Fruit fly (Drosophila melanogaster): ENCODE data around the gene S6k.

S6k gene

dm6 chr3L:5808101-5808433, 2.7 kb downstream of the S6k start (continued):
- TF ChIP-seq CG1603 (tag; optimal IDR thresholded peaks at IDR 0.05) (no peak), CG13424 (tag; optimal IDR thresholded peaks at IDR 0.05) (peak; percentile 6), Dek (tag; optimal IDR thresholded peaks at IDR 0.05) (peak; percentile 8), D19A (tag; optimal IDR thresholded peaks at IDR 0.05) (peak; percentile 71), CG10147 (GFP tag; optimal IDR thresholded peaks at IDR 0.05) (no peak), CG10959 (GFP tag; IDR thresholded peaks at IDR 0.05) (no peak), sens (GFP tag) (peak; percentile 62), nmo (GFP tag; optimal IDR thresholded peaks at IDR 0.05) (peak; percentile 40), phol (tag; optimal IDR thresholded peaks at IDR 0.05) (peak; percentile 36), Meics (GFP tag; optimal IDR thresholded peaks at IDR 0.05) (peak; percentile 25), Ravus (GFP tag; IDR thresholded peaks at IDR 0.05) (no peak), CG11504 (tag; optimal IDR thresholded peaks at IDR 0.05) (peak; percentile 63), CG34376 (GFP tag; optimal IDR thresholded peaks at IDR 0.05) (no peak), gcm (GFP tag; optimal IDR thresholded peaks at IDR 0.05) (no peak), dmrt11E (tag; optimal IDR thresholded peaks at IDR 0.05) (no peak), Drgx (GFP tag; IDR thresholded peaks at IDR 0.05) (peak; percentile 55), Side (GFP tag; optimal IDR thresholded peaks at IDR 0.05) (peak; percentile 10), CG4404 (GFP tag; IDR thresholded peaks at IDR 0.05) (0 out of 2 replicates have a peak, but pooled peaks have one; percentile 10), Sox100B (GFP tag; optimal IDR thresholded peaks at IDR 0.05) (no peak), Ptx1 (GFP tag; IDR thresholded peaks at IDR 0.05) (peak; percentile 55), CG7786 (GFP tag; optimal IDR thresholded peaks at IDR 0.05) (no peak), CG2120 (GFP tag; optimal IDR thresholded peaks at IDR 0.05) (peak; percentile 37), CG17328 (GFP tag; IDR thresholded peaks at IDR 0.05) (no peak), Ada2b (GFP tag; IDR thresholded peaks at IDR 0.05) (peak; percentile 36; the same call in 1 of the 2 replicates), dmrt99B (tag; optimal IDR thresholded peaks at IDR 0.05) (peak; percentile 53), BEAF-32 (GFP tag; optimal IDR thresholded peaks at IDR 0.05) (no peak), dysf (GFP tag; IDR thresholded peaks at IDR 0.05) (peak; percentile 57; the same call in 2 of the 3 replicates), dpn (GFP tag; optimal IDR thresholded peaks at IDR 0.05) (no peak), D19B (GFP tag; optimal IDR thresholded peaks at IDR 0.05) (peak; percentile 2), jigr1 (GFP tag; IDR thresholded peaks at IDR 0.05) (0 out of 3 replicates have a peak, but pooled peaks have one; percentile 22), BtbVII (GFP tag; optimal IDR thresholded peaks at IDR 0.05) (peak; percentile 40), Gug (GFP tag; IDR thresholded peaks at IDR 0.05) (peak; percentile 13; the same call in 1 of the 4 replicates), CG9215 (GFP tag; IDR thresholded peaks at IDR 0.05) (peak; percentile 23; the same call in 1 of the 2 replicates), CG10209 (GFP tag; optimal IDR thresholded peaks at IDR 0.05) (peak; percentile 12), CG17359 (tag; optimal IDR thresholded peaks at IDR 0.05) (peak; percentile 41), Oli (tag; optimal IDR thresholded peaks at IDR 0.05) (peak; percentile 34), CG9817 (tag; optimal IDR thresholded peaks at IDR 0.05) (peak; percentile 39), ind (GFP tag; optimal IDR thresholded peaks at IDR 0.05) (peak; percentile 22), CG11723 (GFP tag; optimal IDR thresholded peaks at IDR 0.05) (no peak), CG10274 (GFP tag; optimal IDR thresholded peaks at IDR 0.05) (peak; percentile 41), chif (GFP tag; optimal IDR thresholded peaks at IDR 0.05) (peak in 1 of 2 experiments; percentile 1), CG12391 (tag; optimal IDR thresholded peaks at IDR 0.05) (peak; percentile 28), Xbp1 (GFP tag; optimal IDR thresholded peaks at IDR 0.05) (peak; percentile 35), CG8924 (tag; optimal IDR thresholded peaks at IDR 0.05) (peak; percentile 17), CG5180 (GFP tag; optimal IDR thresholded peaks at IDR 0.05) (no peak), salm (tag; optimal IDR thresholded peaks at IDR 0.05) (no peak), Optix (GFP tag; IDR thresholded peaks at IDR 0.05) (no peak), knrl (GFP tag; IDR thresholded peaks at IDR 0.05; ENCODE audit: partially characterized antibody) (no peak), stwl (tag; optimal IDR thresholded peaks at IDR 0.05) (no peak), CG17612 (GFP tag; IDR thresholded peaks at IDR 0.05) (no peak), wor (GFP tag; IDR thresholded peaks at IDR 0.05) (no peak)

Measured in whole organism, embryonic.